Worm (Caenorhabditis elegans) whole organism, early embryonic: ENCODE measurements around the gene F42G2.7.

Source experiments
- B0310.2 ChIP-seq: sonication (generic microtip); optimal IDR thresholded peaks from 2 replicates; lab custom pipeline; 2016; ENCODE audit warnings: mild to moderate bottlenecking, missing genetic modification characterization, missing compliant biosample characterization
- F13C5.2 ChIP-seq: sonication (generic microtip); optimal IDR thresholded peaks from 2 replicates; lab custom pipeline; 2017; ENCODE audit warnings: mild to moderate bottlenecking, missing genetic modification characterization, inconsistent platforms, missing compliant biosample characterization
- aly-1 ChIP-seq: sonication (generic microtip); optimal IDR thresholded peaks from 2 replicates; lab custom pipeline; 2016; ENCODE audit warnings: missing genetic modification characterization, missing compliant biosample characterization
- ama-1 ChIP-seq: fragments of 150-350 bp; optimal IDR thresholded peaks from 2 replicates; lab custom pipeline; 2014
- ceh-13 ChIP-seq: fragments of 200-800 bp; sonication (Bioruptor generic); optimal IDR thresholded peaks from 2 replicates; lab custom pipeline; 2018; ENCODE audit warnings: mild to moderate bottlenecking, missing genetic modification characterization, missing compliant biosample characterization
- ceh-36 ChIP-seq: sonication (generic microtip); optimal IDR thresholded peaks from 2 replicates; lab custom pipeline; 2016; ENCODE audit warnings: missing genetic modification characterization, inconsistent platforms, missing compliant biosample characterization
- ets-7 ChIP-seq: sonication (generic microtip); optimal IDR thresholded peaks from 2 replicates; lab custom pipeline; 2016; ENCODE audit warnings: missing genotype, missing genetic modification characterization, missing compliant biosample characterization
- flt-1 ChIP-seq: fragments of 200-800 bp; sonication (Bioruptor generic); IDR thresholded peaks from 2 replicates; pipeline ENCODE4 v1.3.6; 2022; ENCODE audit warnings: missing genetic modification characterization, missing compliant biosample characterization
- hmbx-1 ChIP-seq: sonication (generic microtip); optimal IDR thresholded peaks from 2 replicates; lab custom pipeline; 2016; ENCODE audit warnings: mild to moderate bottlenecking, missing genetic modification characterization, missing compliant biosample characterization
- hmg-4 ChIP-seq: fragments of 200-800 bp; sonication (Bioruptor generic); optimal IDR thresholded peaks from 2 replicates; lab custom pipeline; 2018; ENCODE audit warnings: mild to moderate bottlenecking, missing genetic modification characterization, missing compliant biosample characterization
- hnd-1 ChIP-seq: sonication (generic microtip); optimal IDR thresholded peaks from 2 replicates; lab custom pipeline; 2016; ENCODE audit warnings: missing genetic modification characterization, missing compliant biosample characterization
- pes-1 ChIP-seq: fragments of 200-800 bp; sonication (Bioruptor generic); IDR thresholded peaks from 2 replicates; pipeline ENCODE4 v1.3.6; 2022; ENCODE audit warnings: missing genetic modification reagents, missing genetic modification characterization, missing compliant biosample characterization
- scrt-1 ChIP-seq: fragments of 200-800 bp; sonication (Bioruptor generic); IDR thresholded peaks from 2 replicates; pipeline ENCODE4 v1.3.6; 2022; ENCODE audit warnings: missing genetic modification characterization, missing compliant biosample characterization
- sea-1 ChIP-seq: fragments of 200-800 bp; sonication (Bioruptor generic); conservative IDR thresholded peaks from 2 replicates; pipeline ENCODE4 v1.3.6; 2022; ENCODE audit warnings: missing genetic modification characterization, missing compliant biosample characterization
- tbx-11 ChIP-seq: fragments of 200-800 bp; sonication (Bioruptor generic); IDR thresholded peaks from 2 replicates; pipeline ENCODE4 v1.3.6; 2022; ENCODE audit warnings: missing genetic modification characterization, missing compliant biosample characterization
- tbx-37 ChIP-seq: fragments of 200-800 bp; sonication (Bioruptor generic); conservative IDR thresholded peaks from 2 replicates; pipeline ENCODE4 v1.3.6; 2022; ENCODE audit warnings: missing genetic modification reagents, missing genetic modification characterization, missing compliant biosample characterization
- tra-4 ChIP-seq: sonication (generic microtip); optimal IDR thresholded peaks from 2 replicates; lab custom pipeline; 2017; ENCODE audit warnings: missing genetic modification characterization, missing compliant biosample characterization

The F42G2.7 gene

DNA sequence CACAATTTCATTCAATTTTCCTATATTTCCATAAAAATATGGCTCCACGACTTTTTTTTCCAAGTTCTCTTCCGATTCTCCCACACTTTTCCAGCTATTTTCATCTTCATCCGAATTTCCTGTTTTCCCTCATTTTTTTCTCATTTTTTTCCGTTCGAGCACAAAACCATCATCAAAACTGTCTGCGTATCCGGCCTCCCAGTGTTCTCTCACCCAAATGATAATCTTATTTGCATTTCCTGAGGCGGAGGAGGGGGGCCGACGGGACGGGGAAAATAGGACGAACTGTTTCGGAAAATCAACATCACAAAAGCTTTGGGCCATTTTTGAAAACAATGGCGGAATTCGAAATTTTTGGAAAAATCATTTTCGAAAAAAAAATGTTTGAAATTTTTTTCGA is 22.4 kb downstream of the F42G2.7 start:
- no peak for TF ChIP-seq hnd-1
- no peak for TF ChIP-seq tbx-11 (GFP tag; lab: Robert Waterston, UW)
- TF ChIP-seq pes-1: no peak
- TF ChIP-seq hmbx-1 (tag; lab: Kevin White, UChicago): no peak
- TF ChIP-seq B0310.2 (tag; lab: Kevin White, UChicago): no peak
- TF ChIP-seq ama-1 (lab: Kevin White, UChicago): no peak
- no peak for TF ChIP-seq flt-1 (GFP tag; lab: Robert Waterston, UW)

- no peak for TF ChIP-seq flt-1 (GFP tag; lab: Robert Waterston, UW)
- TF ChIP-seq ama-1 (lab: Kevin White, UChicago): no peak
Observed at ce11 chrII:2442243-2442642, 24.3 kb downstream of the F42G2.7 start.

ce11 chrII:2442979-2443378 is 25.0 kb downstream of the F42G2.7 start, which contains the start of gene vab-19:
Gene vab-19 (plus strand): TSS chrII:2443279.
- TF ChIP-seq sea-1 (GFP tag; lab: Robert Waterston, UW) (no peak), flt-1 (GFP tag; lab: Robert Waterston, UW) (no peak), F13C5.2 (no peak), tbx-37 (GFP tag; lab: Robert Waterston, UW) (no peak), pes-1 (no peak), ceh-36 (tag; lab: Kevin White, UChicago) (no peak), ets-7 (tag; lab: Kevin White, UChicago) (no peak), ceh-13 (GFP tag; lab: Kevin White, UChicago) (no peak), tra-4 (tag; lab: Kevin White, UChicago) (no peak), hmbx-1 (tag; lab: Kevin White, UChicago) (no peak), tbx-11 (GFP tag; lab: Robert Waterston, UW) (no peak), aly-1 (tag; lab: Kevin White, UChicago) (no peak), B0310.2 (tag; lab: Kevin White, UChicago) (no peak), ama-1 (lab: Kevin White, UChicago) (no peak), hnd-1 (no peak), scrt-1 (GFP tag; lab: Robert Waterston, UW) (no peak), hmg-4 (no peak)

DNA sequence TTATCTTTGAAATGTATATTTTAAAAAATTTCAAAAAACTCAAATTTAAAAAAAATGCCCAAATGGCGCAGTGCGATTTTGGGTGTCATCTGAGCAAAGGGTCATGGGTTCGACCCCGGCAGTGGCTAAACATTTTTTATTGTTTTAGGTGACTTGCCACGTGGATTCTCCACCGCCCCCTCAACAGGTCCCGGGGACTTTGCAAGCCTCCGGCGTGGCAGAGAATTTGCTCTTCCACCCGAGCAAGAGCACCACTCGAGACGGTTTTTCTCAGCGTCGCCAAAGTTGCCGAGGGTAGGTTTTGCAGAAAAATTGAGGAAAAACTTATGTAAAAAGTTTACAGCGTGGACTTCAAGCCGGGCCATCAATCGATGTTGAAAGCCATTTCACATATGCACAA is 27.2 kb downstream of the F42G2.7 start:
- TF ChIP-seq tra-4 (tag; lab: Kevin White, UChicago): no peak
- no peak for TF ChIP-seq flt-1 (GFP tag; lab: Robert Waterston, UW)
- no peak for TF ChIP-seq tbx-11 (GFP tag; lab: Robert Waterston, UW)
- TF ChIP-seq hmbx-1 (tag; lab: Kevin White, UChicago): no peak
- TF ChIP-seq hnd-1: no peak
- TF ChIP-seq ceh-13 (GFP tag; lab: Kevin White, UChicago): no peak
- TF ChIP-seq tbx-37 (GFP tag; lab: Robert Waterston, UW): no peak
- no peak for TF ChIP-seq scrt-1 (GFP tag; lab: Robert Waterston, UW)
- no peak for TF ChIP-seq sea-1 (GFP tag; lab: Robert Waterston, UW)
- TF ChIP-seq F13C5.2: no peak
- no peak for TF ChIP-seq aly-1 (tag; lab: Kevin White, UChicago)
- no peak for TF ChIP-seq B0310.2 (tag; lab: Kevin White, UChicago)
- TF ChIP-seq ets-7 (tag; lab: Kevin White, UChicago): no peak
- no peak for TF ChIP-seq pes-1
- TF ChIP-seq ceh-36 (tag; lab: Kevin White, UChicago): no peak
- TF ChIP-seq hmg-4: no peak
- no peak for TF ChIP-seq ama-1 (lab: Kevin White, UChicago)

- no peak for TF ChIP-seq F13C5.2
- no peak for TF ChIP-seq tbx-11 (GFP tag; lab: Robert Waterston, UW)
- no peak for TF ChIP-seq hmbx-1 (tag; lab: Kevin White, UChicago)
- no peak for TF ChIP-seq sea-1 (GFP tag; lab: Robert Waterston, UW)
- TF ChIP-seq ama-1 (lab: Kevin White, UChicago): no peak
- no peak for TF ChIP-seq ets-7 (tag; lab: Kevin White, UChicago)
- TF ChIP-seq flt-1 (GFP tag; lab: Robert Waterston, UW): no peak
- no peak for TF ChIP-seq ceh-36 (tag; lab: Kevin White, UChicago)
- TF ChIP-seq tra-4 (tag; lab: Kevin White, UChicago): no peak
- TF ChIP-seq B0310.2 (tag; lab: Kevin White, UChicago): no peak
- TF ChIP-seq hnd-1: no peak
- no peak for TF ChIP-seq scrt-1 (GFP tag; lab: Robert Waterston, UW)
- no peak for TF ChIP-seq aly-1 (tag; lab: Kevin White, UChicago)
- no peak for TF ChIP-seq hmg-4
- TF ChIP-seq tbx-37 (GFP tag; lab: Robert Waterston, UW): no peak
- no peak for TF ChIP-seq ceh-13 (GFP tag; lab: Kevin White, UChicago)
- no peak for TF ChIP-seq pes-1
Observed at ce11 chrII:2446727-2447126, 28.8 kb downstream of the F42G2.7 start.

DNA sequence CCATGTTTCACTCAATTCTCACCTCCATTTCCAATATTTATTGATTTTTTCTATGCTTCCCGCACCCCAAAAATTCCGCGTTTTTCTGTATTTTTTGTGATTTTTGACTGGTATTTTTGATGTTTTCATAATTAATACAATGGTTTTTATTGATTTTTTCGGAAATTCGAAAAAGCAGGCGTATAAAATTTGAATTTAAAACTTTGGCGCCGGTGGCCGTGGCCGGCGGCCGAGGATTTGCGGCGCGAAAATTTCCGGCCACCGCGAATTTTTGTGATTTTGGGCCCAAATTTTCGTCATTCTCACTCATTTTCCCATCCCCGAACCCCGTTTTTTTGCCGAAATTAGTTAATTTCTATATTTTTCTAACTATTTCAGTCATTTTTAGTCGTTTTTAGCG is 33.0 kb downstream of the F42G2.7 start:
- TF ChIP-seq pes-1: peak; percentile 58; the same call in 1 of the 2 replicates
- peak; percentile 31; the same call in 1 of the 2 replicates for TF ChIP-seq tbx-37 (GFP tag; lab: Robert Waterston, UW)
- TF ChIP-seq flt-1 (GFP tag; lab: Robert Waterston, UW): no peak
- TF ChIP-seq hmg-4: no peak

DNA sequence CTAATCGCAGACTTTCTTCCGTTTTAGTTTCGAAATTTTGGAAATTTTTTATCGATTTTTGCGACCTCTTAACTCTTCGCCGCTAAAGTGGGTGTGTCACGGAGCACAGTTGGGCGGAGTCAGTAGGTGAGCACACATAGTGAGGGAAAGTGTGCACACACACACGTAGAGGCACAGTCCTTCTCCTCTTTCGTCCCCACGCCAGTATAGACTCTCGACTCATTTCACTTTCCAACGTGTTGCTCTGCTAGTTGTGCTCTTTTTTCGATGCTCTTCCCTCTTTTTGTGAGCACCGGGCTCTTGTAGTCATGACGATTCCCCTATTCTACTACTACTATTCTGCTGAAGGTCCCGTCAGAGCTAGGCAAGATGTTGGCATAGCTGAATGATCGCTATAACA is 34.5 kb downstream of the F42G2.7 start:
- TF ChIP-seq tbx-11 (GFP tag; lab: Robert Waterston, UW): no peak
- no peak for TF ChIP-seq hmg-4
- TF ChIP-seq ama-1 (lab: Kevin White, UChicago): peak; percentile 75

DNA sequence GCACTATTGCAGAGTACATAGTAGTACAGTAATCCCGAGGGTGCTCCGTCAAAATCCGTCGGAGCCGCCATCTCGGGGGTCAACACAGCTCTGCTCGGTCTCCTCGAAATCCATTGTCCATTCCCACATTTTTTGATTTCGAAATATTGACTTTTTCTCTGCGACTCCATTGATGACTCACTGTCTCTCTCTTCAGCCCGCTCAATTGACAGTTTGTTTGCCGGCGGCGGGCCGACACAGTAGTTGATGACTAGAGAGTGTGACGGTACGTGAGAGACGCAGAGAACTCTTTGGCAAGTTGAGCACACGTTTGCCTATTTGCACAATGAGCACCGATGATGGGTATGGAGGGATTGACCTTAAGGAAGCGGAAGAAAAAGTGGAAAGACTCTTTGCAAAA is 36.9 kb downstream of the F42G2.7 start:
- TF ChIP-seq hmbx-1 (tag; lab: Kevin White, UChicago) (no peak), tbx-11 (GFP tag; lab: Robert Waterston, UW) (no peak), sea-1 (GFP tag; lab: Robert Waterston, UW) (no peak), hmg-4 (no peak), F13C5.2 (no peak), tra-4 (tag; lab: Kevin White, UChicago) (no peak), tbx-37 (GFP tag; lab: Robert Waterston, UW) (no peak), hnd-1 (no peak), ama-1 (lab: Kevin White, UChicago) (no peak)
